Worm (Caenorhabditis elegans) whole organism, L3 larva: ENCODE data around the gene srab-25.

Experiments
- R02D3.7 ChIP-seq: fragments of 150-350 bp; optimal IDR thresholded peaks from 2 replicates; lab custom pipeline; 2014; ENCODE audit warnings: missing biosample characterization, missing genetic modification characterization
- ZK546.5 ChIP-seq: sonication (generic microtip); optimal IDR thresholded peaks from 2 replicates; lab custom pipeline; 2017; ENCODE audit warnings: missing biosample characterization, missing genetic modification characterization
- ama-1 ChIP-seq: fragments of 150-350 bp; optimal IDR thresholded peaks from 2 replicates; lab custom pipeline; 2018
- ceh-28 ChIP-seq: fragments of 150-350 bp; optimal IDR thresholded peaks from 2 replicates; lab custom pipeline; 2014; ENCODE audit warnings: missing biosample characterization, missing genetic modification reagents, missing genetic modification characterization
- ceh-82 ChIP-seq: fragments of 150-350 bp; optimal IDR thresholded peaks from 2 replicates; lab custom pipeline; 2014; ENCODE audit warnings: missing biosample characterization, missing genetic modification characterization
- ceh-9 ChIP-seq: sonication (generic microtip); optimal IDR thresholded peaks from 2 replicates; lab custom pipeline; 2018; ENCODE audit warnings: missing biosample characterization, missing genetic modification characterization
- daf-12 ChIP-seq: fragments of 150-350 bp; optimal IDR thresholded peaks from 2 replicates; lab custom pipeline; 2014; ENCODE audit warnings: missing biosample characterization, missing genetic modification reagents, missing genetic modification characterization
- egl-27 ChIP-seq: sonication (generic microtip); optimal IDR thresholded peaks from 4 replicates; lab custom pipeline; 2017; ENCODE audit warnings: missing biosample characterization, missing genetic modification reagents, missing genetic modification characterization
- egl-5 ChIP-seq: fragments of 150-350 bp; optimal IDR thresholded peaks from 2 replicates; lab custom pipeline; 2017; ENCODE audit warnings: missing biosample characterization, missing genetic modification reagents, missing genetic modification characterization, inconsistent platforms
- elt-1 ChIP-seq: fragments of 150-350 bp; optimal IDR thresholded peaks from 2 replicates; lab custom pipeline; 2014; ENCODE audit warnings: missing biosample characterization, missing genetic modification characterization
- elt-2 ChIP-seq: sonication (generic microtip); optimal IDR thresholded peaks from 2 replicates; lab custom pipeline; 2016; ENCODE audit warnings: missing genetic modification reagents, mild to moderate bottlenecking, missing genetic modification characterization, missing compliant biosample characterization
- elt-3 ChIP-seq, 3 experiments: fragments of 150-350 bp in 1 of 3; sonication (generic microtip) in 2 of 3; optimal IDR thresholded peaks; 2 replicates in 2 of 3; 4 replicates in 1 of 3; lab custom pipeline; 2014 to 2017; ENCODE audit warnings: missing biosample characterization in 3 of 3, missing genetic modification characterization in 3 of 3
- fkh-10 ChIP-seq: sonication (generic microtip); optimal IDR thresholded peaks from 2 replicates; lab custom pipeline; 2017; ENCODE audit warnings: missing biosample characterization, missing genetic modification reagents, missing genetic modification characterization
- fkh-2 ChIP-seq: fragments of 150-350 bp; optimal IDR thresholded peaks from 2 replicates; lab custom pipeline; 2014; ENCODE audit warnings: missing biosample characterization, missing genetic modification reagents, missing genetic modification characterization
- hmg-11 ChIP-seq: sonication (generic microtip); optimal IDR thresholded peaks from 2 replicates; lab custom pipeline; 2016; ENCODE audit warnings: missing genetic modification characterization, missing compliant biosample characterization
- lin-15B ChIP-seq: fragments of 150-350 bp; optimal IDR thresholded peaks from 2 replicates; lab custom pipeline; 2014; ENCODE audit warnings: missing biosample characterization, missing genetic modification characterization
- lsy-12 ChIP-seq: sonication (generic microtip); optimal IDR thresholded peaks from 2 replicates; lab custom pipeline; 2016; ENCODE audit warnings: mild to moderate bottlenecking, missing genetic modification characterization, missing compliant biosample characterization
- mml-1 ChIP-seq: fragments of 150-350 bp; sonication (generic microtip); optimal IDR thresholded peaks from 3 replicates; lab custom pipeline; 2014; ENCODE audit warnings: missing biosample characterization, missing genetic modification characterization
- nfya-1 ChIP-seq: sonication (generic microtip); optimal IDR thresholded peaks from 2 replicates; lab custom pipeline; 2017; ENCODE audit warnings: missing genetic modification characterization, mild to moderate bottlenecking, missing compliant biosample characterization, antibody characterized with exemption, moderate library complexity; ENCODE audit not compliant: insufficient read depth
- nhr-11 ChIP-seq: fragments of 150-350 bp; optimal IDR thresholded peaks from 2 replicates; lab custom pipeline; 2014; ENCODE audit warnings: missing biosample characterization, missing genetic modification characterization
- nhr-12 ChIP-seq: fragments of 150-350 bp; optimal IDR thresholded peaks from 2 replicates; lab custom pipeline; 2014; ENCODE audit warnings: missing biosample characterization, missing genetic modification characterization
- nhr-23 ChIP-seq: fragments of 150-350 bp; optimal IDR thresholded peaks from 2 replicates; lab custom pipeline; 2014; ENCODE audit warnings: missing biosample characterization, missing genetic modification reagents, missing genetic modification characterization
- nhr-28 ChIP-seq: fragments of 150-350 bp; optimal IDR thresholded peaks from 2 replicates; lab custom pipeline; 2014; ENCODE audit warnings: missing biosample characterization, missing genetic modification characterization
- nhr-67 ChIP-seq: fragments of 150-350 bp; optimal IDR thresholded peaks from 2 replicates; lab custom pipeline; 2014; ENCODE audit warnings: missing biosample characterization, missing genetic modification characterization
- nhr-76 ChIP-seq: fragments of 150-350 bp; sonication (generic microtip); optimal IDR thresholded peaks from 5 replicates; lab custom pipeline; 2014; ENCODE audit warnings: missing biosample characterization, missing genetic modification characterization
- nhr-77 ChIP-seq: fragments of 150-350 bp; optimal IDR thresholded peaks from 2 replicates; lab custom pipeline; 2014; ENCODE audit warnings: missing biosample characterization, missing genetic modification characterization
- pha-4 ChIP-seq: fragments of 150-350 bp; optimal IDR thresholded peaks from 2 replicates; lab custom pipeline; 2014; ENCODE audit warnings: missing biosample characterization, missing genetic modification reagents, missing genetic modification characterization
- pqm-1 ChIP-seq: fragments of 150-350 bp; optimal IDR thresholded peaks from 2 replicates; lab custom pipeline; 2017; ENCODE audit warnings: missing biosample characterization, missing genetic modification characterization, inconsistent platforms
- skn-1 ChIP-seq: fragments of 150-350 bp; optimal IDR thresholded peaks from 2 replicates; lab custom pipeline; 2014; ENCODE audit warnings: missing biosample characterization, missing genetic modification characterization
- snpc-4 ChIP-seq: fragments of 150-350 bp; optimal IDR thresholded peaks from 2 replicates; lab custom pipeline; 2014; ENCODE audit warnings: missing biosample characterization, missing genetic modification characterization
- unc-62 ChIP-seq: fragments of 150-350 bp; sonication (generic microtip); optimal IDR thresholded peaks from 4 replicates; lab custom pipeline; 2014; ENCODE audit warnings: missing biosample characterization, missing genetic modification reagents, missing genetic modification characterization
- ztf-11 ChIP-seq: fragments of 150-350 bp; optimal IDR thresholded peaks from 2 replicates; lab custom pipeline; 2014; ENCODE audit warnings: missing biosample characterization, missing genetic modification characterization
- ztf-4 ChIP-seq: fragments of 150-350 bp; optimal IDR thresholded peaks from 2 replicates; lab custom pipeline; 2014; ENCODE audit warnings: missing biosample characterization, missing genetic modification characterization

srab-25 gene

ce11 chrV:1756856-1757255, 15.9 kb upstream of the srab-25 start, which contains the start of gene clec-204:
TSS of gene clec-204 (plus strand) at chrV:1757156.
- TF ChIP-seq elt-2 (tag; lab: Kevin White, UChicago) = peak; percentile 45
- TF ChIP-seq skn-1 = no peak
- TF ChIP-seq hmg-11 (tag; lab: Kevin White, UChicago) = no peak

- TF ChIP-seq pqm-1 (tag; lab: Kevin White, UChicago) = peak; percentile 7
- TF ChIP-seq elt-2 (tag; lab: Kevin White, UChicago) = peak; percentile 64
- no peak for TF ChIP-seq nhr-23 (tag; lab: Kevin White, UChicago)
- TF ChIP-seq elt-1 (tag; lab: Kevin White, UChicago) = no peak
Observed at ce11 chrV:1756099-1756498, 15.1 kb upstream of the srab-25 start.

- TF ChIP-seq ama-1 (lab: Kevin White, UChicago) (no peak), R02D3.7 (tag; lab: Kevin White, UChicago) (no peak), ZK546.5 (tag; lab: Kevin White, UChicago) (no peak), elt-1 (tag; lab: Kevin White, UChicago) (no peak), nfya-1 (tag; lab: Kevin White, UChicago) (no peak)
Observed at ce11 chrV:1755589-1755988, 14.6 kb upstream of the srab-25 start, which contains the start of gene ZK697.14. TSS of gene ZK697.14 (minus strand) at chrV:1755689.

- TF ChIP-seq elt-3 (tag; optimal IDR thresholded peaks at IDR 0.05; lab: Kevin White, UChicago) (no peak), egl-5 (tag; lab: Kevin White, UChicago) (no peak), snpc-4 (tag; lab: Kevin White, UChicago) (no peak), ceh-9 (tag; lab: Kevin White, UChicago) (no peak), nhr-11 (no peak), pqm-1 (tag; lab: Kevin White, UChicago) (no peak), nhr-77 (tag; lab: Kevin White, UChicago) (no peak), ceh-82 (tag; lab: Kevin White, UChicago) (no peak), hmg-11 (tag; lab: Kevin White, UChicago) (no peak), nhr-28 (no peak), ZK546.5 (tag; lab: Kevin White, UChicago) (no peak), egl-27 (tag; lab: Kevin White, UChicago) (no peak), nhr-12 (tag; lab: Kevin White, UChicago) (no peak), fkh-10 (GFP tag; lab: Kevin White, UChicago) (no peak), elt-2 (tag; lab: Kevin White, UChicago) (no peak), pha-4 (tag; lab: Kevin White, UChicago) (no peak), ztf-4 (no peak), nfya-1 (tag; lab: Kevin White, UChicago) (no peak)
Observed at ce11 chrV:1752496-1752895, 11.5 kb upstream of the srab-25 start, which contains the start of gene ZK697.1. TSS of gene ZK697.1 (plus strand) at chrV:1752796.

ce11 chrV:1751449-1751848, 10.5 kb upstream of the srab-25 start, which contains the start of gene srh-199:
TSS of gene srh-199 (minus strand) at chrV:1751549.
- TF ChIP-seq nhr-23 (tag; lab: Kevin White, UChicago) = no peak
- no peak for TF ChIP-seq lin-15B
- no peak for TF ChIP-seq ceh-28 (tag; lab: Kevin White, UChicago)
- no peak for TF ChIP-seq fkh-2 (tag; lab: Kevin White, UChicago)
- no peak for TF ChIP-seq daf-12 (tag; lab: Kevin White, UChicago)
- TF ChIP-seq nhr-67 (tag; lab: Kevin White, UChicago) = no peak
- TF ChIP-seq ama-1 (lab: Kevin White, UChicago) = no peak
- TF ChIP-seq snpc-4 (tag; lab: Kevin White, UChicago) = no peak
- TF ChIP-seq unc-62 = no peak
- TF ChIP-seq nhr-11 = no peak
- TF ChIP-seq nhr-12 (tag; lab: Kevin White, UChicago) = no peak
- no peak for TF ChIP-seq ceh-82 (tag; lab: Kevin White, UChicago)
- TF ChIP-seq ztf-11 (tag; lab: Kevin White, UChicago) = no peak
- no peak for TF ChIP-seq mml-1 (tag; lab: Kevin White, UChicago)
- no peak for TF ChIP-seq lsy-12
- TF ChIP-seq nhr-76 (tag; lab: Kevin White, UChicago) = no peak
- no peak for TF ChIP-seq R02D3.7 (tag; lab: Kevin White, UChicago)
- TF ChIP-seq, all 47 proteins: peak for 0
